Worm (Caenorhabditis elegans) whole organism, L2 larva: ENCODE results near the gene T20B12.5.

Source experiments
- C34F6.9 ChIP-seq: fragments of 150-350 bp; optimal IDR thresholded peaks from 2 replicates; lab custom pipeline; 2014; ENCODE audit warnings: missing biosample characterization, missing genetic modification characterization
- F13H6.1 ChIP-seq: sonication (generic microtip); optimal IDR thresholded peaks from 2 replicates; lab custom pipeline; 2016; ENCODE audit warnings: missing genetic modification characterization, missing compliant biosample characterization
- R02D3.7 ChIP-seq: fragments of 150-350 bp; optimal IDR thresholded peaks from 2 replicates; lab custom pipeline; 2014; ENCODE audit warnings: missing biosample characterization, missing genetic modification characterization
- Y55F3AM.14 ChIP-seq: fragments of 200-800 bp; sonication (Bioruptor generic); optimal IDR thresholded peaks from 2 replicates; lab custom pipeline; 2018; ENCODE audit warnings: mild to moderate bottlenecking, missing genetic modification characterization, missing compliant biosample characterization
- ZK546.5 ChIP-seq: sonication (generic microtip); optimal IDR thresholded peaks from 2 replicates; lab custom pipeline; 2017; ENCODE audit warnings: missing biosample characterization, missing genetic modification characterization
- alr-1 ChIP-seq: fragments of 150-350 bp; optimal IDR thresholded peaks from 2 replicates; lab custom pipeline; 2014; ENCODE audit warnings: missing biosample characterization, missing genetic modification characterization
- aly-2 ChIP-seq: fragments of 150-350 bp; optimal IDR thresholded peaks from 2 replicates; lab custom pipeline; 2014; ENCODE audit warnings: missing biosample characterization, missing genetic modification characterization
- ama-1 ChIP-seq: fragments of 150-350 bp; optimal IDR thresholded peaks from 2 replicates; lab custom pipeline; 2018; ENCODE audit warnings: inconsistent platforms
- blmp-1 ChIP-seq: sonication (generic microtip); optimal IDR thresholded peaks from 2 replicates; lab custom pipeline; 2017; ENCODE audit warnings: missing genetic modification characterization, mild to moderate bottlenecking, missing compliant biosample characterization, antibody characterized with exemption, moderate library complexity; ENCODE audit not compliant: insufficient read depth
- ceh-16 ChIP-seq: fragments of 150-350 bp; optimal IDR thresholded peaks from 2 replicates; lab custom pipeline; 2014; ENCODE audit warnings: missing biosample characterization, missing genetic modification characterization
- ceh-82 ChIP-seq: fragments of 150-350 bp; optimal IDR thresholded peaks from 2 replicates; lab custom pipeline; 2014; ENCODE audit warnings: missing biosample characterization, missing genetic modification characterization
- crh-2 ChIP-seq: sonication (generic microtip); optimal IDR thresholded peaks from 2 replicates; lab custom pipeline; 2017; ENCODE audit warnings: missing biosample characterization, missing genetic modification characterization
- dmd-4 ChIP-seq: sonication (generic microtip); optimal IDR thresholded peaks from 2 replicates; lab custom pipeline; 2017; ENCODE audit warnings: missing biosample characterization, missing genetic modification characterization
- egl-27 ChIP-seq: sonication (generic microtip); optimal IDR thresholded peaks from 3 replicates; lab custom pipeline; 2017; ENCODE audit warnings: missing biosample characterization, missing genetic modification reagents, missing genetic modification characterization
- elt-1 ChIP-seq: fragments of 150-350 bp; optimal IDR thresholded peaks from 2 replicates; lab custom pipeline; 2014; ENCODE audit warnings: missing biosample characterization, missing genetic modification characterization
- elt-3 ChIP-seq: sonication (generic microtip); optimal IDR thresholded peaks from 2 replicates; lab custom pipeline; 2017; ENCODE audit warnings: missing biosample characterization, missing genetic modification characterization
- fos-1 ChIP-seq: fragments of 150-350 bp; optimal IDR thresholded peaks from 2 replicates; lab custom pipeline; 2014; ENCODE audit warnings: missing biosample characterization, missing genetic modification characterization
- gmeb-1 ChIP-seq: fragments of 150-350 bp; optimal IDR thresholded peaks from 2 replicates; lab custom pipeline; 2014; ENCODE audit warnings: missing biosample characterization, missing genetic modification characterization
- lin-11 ChIP-seq: fragments of 150-350 bp; sonication (generic microtip); optimal IDR thresholded peaks from 2 replicates; lab custom pipeline; 2014; ENCODE audit warnings: missing biosample characterization, missing genetic modification characterization, inconsistent platforms, mixed read lengths
- lin-13 ChIP-seq: fragments of 150-350 bp; optimal IDR thresholded peaks from 2 replicates; lab custom pipeline; 2014; ENCODE audit warnings: missing biosample characterization, missing genetic modification reagents, missing genetic modification characterization
- lin-39 ChIP-seq: fragments of 150-350 bp; optimal IDR thresholded peaks from 2 replicates; lab custom pipeline; 2014; ENCODE audit warnings: missing biosample characterization, missing genetic modification reagents, missing genetic modification characterization
- lsy-2 ChIP-seq, 2 experiments: fragments of 150-350 bp in 1 of 2; sonication (generic microtip) in 1 of 2; optimal IDR thresholded peaks; 2 replicates each; lab custom pipeline; 2014 to 2017; ENCODE audit warnings: missing biosample characterization in 2 of 2, missing genetic modification characterization in 2 of 2
- mab-5 ChIP-seq: fragments of 150-350 bp; optimal IDR thresholded peaks from 2 replicates; lab custom pipeline; 2014; ENCODE audit warnings: missing biosample characterization, missing genetic modification characterization
- mbf-1 ChIP-seq: sonication (generic microtip); optimal IDR thresholded peaks from 2 replicates; lab custom pipeline; 2017; ENCODE audit warnings: missing biosample characterization, missing genetic modification characterization
- mdl-1 ChIP-seq, 2 experiments: fragments of 150-350 bp in 1 of 2; sonication (generic microtip) in 1 of 2; optimal IDR thresholded peaks; 2 replicates each; lab custom pipeline; 2017; ENCODE audit warnings: missing biosample characterization in 2 of 2, missing genetic modification characterization in 2 of 2
- nhr-10 ChIP-seq: sonication (generic microtip); optimal IDR thresholded peaks from 2 replicates; lab custom pipeline; 2017; ENCODE audit warnings: missing biosample characterization, missing genetic modification characterization
- nhr-11 ChIP-seq: fragments of 150-350 bp; optimal IDR thresholded peaks from 2 replicates; lab custom pipeline; 2014; ENCODE audit warnings: missing biosample characterization, missing genetic modification characterization
- nhr-12 ChIP-seq: fragments of 150-350 bp; optimal IDR thresholded peaks from 2 replicates; lab custom pipeline; 2014; ENCODE audit warnings: missing biosample characterization, missing genetic modification characterization
- nhr-129 ChIP-seq: fragments of 150-350 bp; optimal IDR thresholded peaks from 2 replicates; lab custom pipeline; 2014; ENCODE audit warnings: missing biosample characterization, missing genetic modification characterization
- nhr-21 ChIP-seq: fragments of 150-350 bp; optimal IDR thresholded peaks from 2 replicates; lab custom pipeline; 2014; ENCODE audit warnings: missing biosample characterization, missing genetic modification characterization
- nhr-23 ChIP-seq: fragments of 150-350 bp; optimal IDR thresholded peaks from 2 replicates; lab custom pipeline; 2014; ENCODE audit warnings: missing biosample characterization, missing genetic modification reagents, missing genetic modification characterization
- nhr-237 ChIP-seq: fragments of 150-350 bp; optimal IDR thresholded peaks from 2 replicates; lab custom pipeline; 2014; ENCODE audit warnings: missing biosample characterization, missing genetic modification characterization
- nhr-25 ChIP-seq: fragments of 150-350 bp; sonication (generic microtip); optimal IDR thresholded peaks from 3 replicates; lab custom pipeline; 2014; ENCODE audit warnings: missing biosample characterization, missing genetic modification characterization
- nhr-6 ChIP-seq: fragments of 150-350 bp; optimal IDR thresholded peaks from 2 replicates; lab custom pipeline; 2014; ENCODE audit warnings: missing biosample characterization, missing genetic modification characterization
- nhr-77 ChIP-seq: fragments of 150-350 bp; optimal IDR thresholded peaks from 2 replicates; lab custom pipeline; 2014; ENCODE audit warnings: missing biosample characterization, missing genetic modification characterization
- peb-1 ChIP-seq: fragments of 150-350 bp; optimal IDR thresholded peaks from 2 replicates; lab custom pipeline; 2014; ENCODE audit warnings: missing biosample characterization, missing genetic modification characterization
- sem-4 ChIP-seq: fragments of 150-350 bp; optimal IDR thresholded peaks from 2 replicates; lab custom pipeline; 2014; ENCODE audit warnings: missing biosample characterization, missing genetic modification reagents, missing genetic modification characterization
- skn-1 ChIP-seq: sonication (generic microtip); optimal IDR thresholded peaks from 2 replicates; lab custom pipeline; 2017; ENCODE audit warnings: missing biosample characterization, missing genetic modification characterization
- sma-3 ChIP-seq: sonication (generic microtip); optimal IDR thresholded peaks from 2 replicates; lab custom pipeline; 2016; ENCODE audit warnings: missing genetic modification reagents, missing genetic modification characterization, missing compliant biosample characterization
- sma-9 ChIP-seq, 2 experiments: fragments of 150-350 bp in 1 of 2; sonication (generic microtip) in 1 of 2; optimal IDR thresholded peaks; 2 replicates each; lab custom pipeline; 2014 to 2016; ENCODE audit warnings: missing genetic modification characterization in 2 of 2, mild to moderate bottlenecking in 1 of 2, missing biosample characterization in 1 of 2, missing compliant biosample characterization in 1 of 2, missing genetic modification reagents in 1 of 2, moderate library complexity in 1 of 2
- snpc-4 ChIP-seq: fragments of 150-350 bp; optimal IDR thresholded peaks from 2 replicates; lab custom pipeline; 2014; ENCODE audit warnings: missing biosample characterization, missing genetic modification characterization
- unc-39 ChIP-seq: fragments of 150-350 bp; optimal IDR thresholded peaks from 2 replicates; lab custom pipeline; 2014; ENCODE audit warnings: missing biosample characterization, missing genetic modification characterization
- unc-55 ChIP-seq: fragments of 150-350 bp; sonication (generic microtip); optimal IDR thresholded peaks from 3 replicates; lab custom pipeline; 2014; ENCODE audit warnings: missing biosample characterization, missing genetic modification reagents, missing genetic modification characterization
- unc-62 ChIP-seq: fragments of 150-350 bp; optimal IDR thresholded peaks from 2 replicates; lab custom pipeline; 2014; ENCODE audit warnings: missing biosample characterization, missing genetic modification reagents, missing genetic modification characterization
- zag-1 ChIP-seq: fragments of 150-350 bp; optimal IDR thresholded peaks from 2 replicates; lab custom pipeline; 2014; ENCODE audit warnings: missing biosample characterization, missing genetic modification characterization
- ztf-1 ChIP-seq: fragments of 200-800 bp; sonication (Bioruptor generic); conservative IDR thresholded peaks from 2 replicates; pipeline ENCODE4 v1.3.6; 2022; ENCODE audit warnings: missing genetic modification characterization, missing compliant biosample characterization
- ztf-11 ChIP-seq: sonication (generic microtip); optimal IDR thresholded peaks from 2 replicates; lab custom pipeline; 2017; ENCODE audit warnings: missing biosample characterization, missing genetic modification characterization
- ztf-4 ChIP-seq: fragments of 150-350 bp; optimal IDR thresholded peaks from 2 replicates; lab custom pipeline; 2014; ENCODE audit warnings: missing biosample characterization, missing genetic modification characterization

Gene T20B12.5

DNA sequence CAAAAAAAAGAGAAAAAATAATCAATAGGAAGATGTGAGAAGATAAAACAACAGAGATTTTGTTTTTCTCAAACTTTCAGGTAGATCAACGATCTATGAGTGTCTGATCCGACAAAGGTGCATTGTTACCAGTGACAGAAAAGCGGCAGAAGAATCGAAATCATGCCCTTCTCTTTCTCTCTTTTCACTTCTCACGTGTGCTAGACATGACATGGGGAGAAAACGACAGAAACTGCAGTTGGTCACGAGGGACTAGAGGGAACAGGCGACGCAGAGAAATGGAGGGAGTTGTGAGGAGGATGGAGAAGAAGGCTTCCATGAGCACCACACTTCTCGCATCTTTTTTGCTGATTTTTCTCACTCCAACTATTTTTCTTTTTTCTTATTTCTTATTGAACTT, 31.7 kb downstream of the T20B12.5 start, which contains the start of gene F56C9.10:
Gene F56C9.10 (minus strand): TSS at position 97 of the 400 bp plus-strand sequence.
- TF ChIP-seq blmp-1 (tag; lab: Kevin White, UChicago) (peak; percentile 99), ZK546.5 (tag; lab: Kevin White, UChicago) (peak; percentile 54), Y55F3AM.14 (GFP tag; lab: Kevin White, UChicago) (peak; percentile 63), sma-3 (GFP tag; lab: Kevin White, UChicago) (peak; percentile 88), crh-2 (peak; percentile 91), ceh-16 (tag; lab: Kevin White, UChicago) (no peak), dmd-4 (tag; lab: Kevin White, UChicago) (no peak), peb-1 (tag; lab: Kevin White, UChicago) (no peak), lin-39 (no peak), fos-1 (tag; lab: Kevin White, UChicago) (peak; percentile 86), unc-39 (tag; lab: Kevin White, UChicago) (no peak), nhr-10 (tag; lab: Kevin White, UChicago) (no peak), sma-9 (GFP tag; optimal IDR thresholded peaks at IDR 0.05; lab: Kevin White, UChicago) (peak; percentile 89), sma-9 (tag; optimal IDR thresholded peaks at IDR 0.05; lab: Kevin White, UChicago) (no peak), lin-13 (GFP tag; lab: Kevin White, UChicago) (peak; percentile 77), nhr-25 (tag; lab: Kevin White, UChicago) (peak; percentile 92), C34F6.9 (peak; percentile 98), skn-1 (peak; percentile 1), ztf-4 (tag; lab: Kevin White, UChicago) (peak; percentile 92), aly-2 (tag; lab: Kevin White, UChicago) (no peak), elt-3 (tag; lab: Kevin White, UChicago) (no peak), ama-1 (peak; percentile 66), ztf-11 (no peak), sem-4 (tag; lab: Kevin White, UChicago) (peak; percentile 83), mab-5 (tag; lab: Kevin White, UChicago) (peak; percentile 35), gmeb-1 (tag; lab: Kevin White, UChicago) (peak; percentile 79), mbf-1 (tag; lab: Kevin White, UChicago) (no peak), snpc-4 (peak; percentile 30), unc-62 (GFP tag; lab: Kevin White, UChicago) (peak; percentile 52), unc-55 (peak; percentile 72), nhr-12 (tag; lab: Kevin White, UChicago) (no peak), zag-1 (tag; lab: Kevin White, UChicago) (peak; percentile 84), lin-11 (tag; lab: Kevin White, UChicago) (peak; percentile 77), nhr-77 (tag; lab: Kevin White, UChicago) (no peak), nhr-237 (tag; lab: Kevin White, UChicago) (no peak), nhr-129 (tag; lab: Kevin White, UChicago) (peak; percentile 98), mdl-1 (tag; optimal IDR thresholded peaks at IDR 0.05; lab: Kevin White, UChicago) (peak; percentile 90 to 95), ztf-1 (GFP tag; lab: Robert Waterston, UW) (no peak), egl-27 (tag; lab: Kevin White, UChicago) (peak; percentile 63), ceh-82 (tag; lab: Kevin White, UChicago) (no peak), alr-1 (tag; lab: Kevin White, UChicago) (no peak), lsy-2 (tag; optimal IDR thresholded peaks at IDR 0.05; lab: Kevin White, UChicago) (peak; percentile 39 to 93), nhr-23 (tag; lab: Kevin White, UChicago) (no peak), F13H6.1 (tag; lab: Kevin White, UChicago) (peak; percentile 85), nhr-21 (tag; lab: Kevin White, UChicago) (peak; percentile 90), nhr-6 (tag; lab: Kevin White, UChicago) (peak; percentile 54), elt-1 (tag; lab: Kevin White, UChicago) (no peak), R02D3.7 (tag; lab: Kevin White, UChicago) (no peak), nhr-11 (tag; lab: Kevin White, UChicago) (no peak)
